Worm (Caenorhabditis elegans) whole organism, young adult: ENCODE results near the gene pfkb-1.2.

Experiments used
- D2030.7 ChIP-seq: fragments of 200-800 bp; sonication (Bioruptor generic); IDR thresholded peaks from 2 replicates; pipeline ENCODE4 v1.3.6; 2022; ENCODE audit warnings: missing genetic modification reagents, missing genetic modification characterization, missing compliant biosample characterization
- F33H1.4 ChIP-seq: fragments of 200-800 bp; sonication (Bioruptor generic); IDR thresholded peaks from 2 replicates; pipeline ENCODE4 v1.3.6; 2022; ENCODE audit warnings: missing genetic modification reagents, missing genetic modification characterization, missing compliant biosample characterization
- F57A8.1 ChIP-seq: fragments of 200-800 bp; sonication (Bioruptor generic); optimal IDR thresholded peaks from 2 replicates; lab custom pipeline; 2018; ENCODE audit warnings: mild to moderate bottlenecking, missing genetic modification characterization, moderate library complexity, missing compliant biosample characterization
- Y79H2A.3 ChIP-seq: fragments of 200-800 bp; sonication (Bioruptor generic); conservative IDR thresholded peaks from 2 replicates; pipeline ENCODE4 v1.3.6; 2022; ENCODE audit warnings: missing genetic modification reagents, missing genetic modification characterization, missing compliant biosample characterization
- Y95B8A.8 ChIP-seq: fragments of 200-800 bp; sonication (Bioruptor generic); IDR thresholded peaks from 2 replicates; pipeline ENCODE4 v1.3.6; 2022; ENCODE audit warnings: missing genetic modification reagents, missing genetic modification characterization, missing compliant biosample characterization
- ZK185.1 ChIP-seq: sonication (generic microtip); optimal IDR thresholded peaks from 2 replicates; lab custom pipeline; 2016; ENCODE audit warnings: mild to moderate bottlenecking, missing genetic modification characterization, missing compliant biosample characterization; ENCODE audit not compliant: poor library complexity, severe bottlenecking
- attf-3 ChIP-seq: fragments of 200-800 bp; sonication (Bioruptor generic); conservative IDR thresholded peaks from 2 replicates; pipeline ENCODE4 v1.3.6; 2022; ENCODE audit warnings: missing genetic modification reagents, missing genetic modification characterization, missing compliant biosample characterization
- attf-5 ChIP-seq: fragments of 200-800 bp; sonication (Bioruptor generic); optimal IDR thresholded peaks from 2 replicates; lab custom pipeline; 2018; ENCODE audit warnings: mild to moderate bottlenecking, missing genetic modification characterization, missing compliant biosample characterization
- ccch-3 ChIP-seq: fragments of 200-800 bp; sonication (Bioruptor generic); optimal IDR thresholded peaks from 2 replicates; lab custom pipeline; 2018; ENCODE audit warnings: mild to moderate bottlenecking, missing genetic modification characterization, missing compliant biosample characterization
- cebp-1 ChIP-seq, 2 experiments: fragments of 200-800 bp in 1 of 2; sonication (Bioruptor generic) in 1 of 2; sonication (generic microtip) in 1 of 2; IDR thresholded peaks in 1 of 2; optimal IDR thresholded peaks in 1 of 2; 2 replicates each; pipeline versions ENCODE4 v1.3.6 to Lab custom; 2017 to 2022; ENCODE audit warnings: missing compliant biosample characterization in 2 of 2, missing genetic modification characterization in 2 of 2, mild to moderate bottlenecking in 1 of 2, missing genetic modification reagents in 1 of 2, moderate library complexity in 1 of 2
- ceh-100 ChIP-seq: fragments of 200-800 bp; sonication (Bioruptor generic); IDR thresholded peaks from 2 replicates; pipeline ENCODE4 v1.3.6; 2022; ENCODE audit warnings: missing genetic modification reagents, missing genetic modification characterization, missing compliant biosample characterization
- ceh-58 ChIP-seq: fragments of 200-800 bp; sonication (Bioruptor generic); IDR thresholded peaks from 2 replicates; pipeline ENCODE4 v1.3.6; 2022; ENCODE audit warnings: missing genetic modification characterization, missing compliant biosample characterization
- ceh-91 ChIP-seq: fragments of 200-800 bp; sonication (Bioruptor generic); IDR thresholded peaks from 2 replicates; pipeline ENCODE4 v1.3.6; 2022; ENCODE audit warnings: missing genetic modification reagents, missing genetic modification characterization, missing compliant biosample characterization
- chd-7 ChIP-seq: sonication (generic microtip); optimal IDR thresholded peaks from 2 replicates; lab custom pipeline; 2016; ENCODE audit warnings: mild to moderate bottlenecking, missing genetic modification characterization, moderate library complexity, missing compliant biosample characterization
- efl-1 ChIP-seq: fragments of 150-350 bp; optimal IDR thresholded peaks from 2 replicates; lab custom pipeline; 2014; ENCODE audit warnings: missing biosample characterization, missing genetic modification reagents, missing genetic modification characterization
- egl-18 ChIP-seq: fragments of 200-800 bp; sonication (Bioruptor generic); IDR thresholded peaks from 2 replicates; pipeline ENCODE4 v1.3.6; 2022; ENCODE audit warnings: missing genetic modification reagents, missing genetic modification characterization, missing compliant biosample characterization
- egl-44 ChIP-seq: fragments of 200-800 bp; sonication (Bioruptor generic); IDR thresholded peaks from 2 replicates; pipeline ENCODE4 v1.3.6; 2022; ENCODE audit warnings: missing genetic modification reagents, missing genetic modification characterization, missing compliant biosample characterization
- fkh-3 ChIP-seq: sonication (generic microtip); optimal IDR thresholded peaks from 2 replicates; lab custom pipeline; 2016; ENCODE audit warnings: mild to moderate bottlenecking, missing genetic modification characterization, missing compliant biosample characterization
- lag-1 ChIP-seq: fragments of 200-800 bp; sonication (Bioruptor generic); IDR thresholded peaks from 2 replicates; pipeline ENCODE4 v1.3.6; 2022; ENCODE audit warnings: missing genetic modification reagents, missing genetic modification characterization, missing compliant biosample characterization
- lin-54 ChIP-seq: fragments of 200-800 bp; sonication (Bioruptor generic); optimal IDR thresholded peaks from 2 replicates; lab custom pipeline; 2018; ENCODE audit warnings: mild to moderate bottlenecking, missing genetic modification characterization, missing compliant biosample characterization
- lsl-1 ChIP-seq: fragments of 200-800 bp; sonication (Bioruptor generic); optimal IDR thresholded peaks from 2 replicates; lab custom pipeline; 2018; ENCODE audit warnings: mild to moderate bottlenecking, missing genetic modification characterization, moderate library complexity, missing compliant biosample characterization
- madf-3 ChIP-seq: fragments of 200-800 bp; sonication (Bioruptor generic); IDR thresholded peaks from 2 replicates; pipeline ENCODE4 v1.3.6; 2022; ENCODE audit warnings: missing genetic modification reagents, missing genetic modification characterization, missing compliant biosample characterization
- madf-6 ChIP-seq: fragments of 200-800 bp; sonication (Bioruptor generic); IDR thresholded peaks from 2 replicates; pipeline ENCODE4 v1.3.6; 2022; ENCODE audit warnings: missing genetic modification reagents, missing genetic modification characterization, missing compliant biosample characterization
- madf-8 ChIP-seq: fragments of 200-800 bp; sonication (Bioruptor generic); conservative IDR thresholded peaks from 2 replicates; pipeline ENCODE4 v1.3.6; 2022; ENCODE audit warnings: missing genetic modification reagents, missing genetic modification characterization, missing compliant biosample characterization
- nfya-2 ChIP-seq: fragments of 200-800 bp; sonication (Bioruptor generic); IDR thresholded peaks from 2 replicates; pipeline ENCODE4 v1.3.6; 2022; ENCODE audit warnings: missing genetic modification reagents, missing genetic modification characterization, missing compliant biosample characterization
- nhr-120 ChIP-seq: fragments of 200-800 bp; sonication (Bioruptor generic); IDR thresholded peaks from 2 replicates; pipeline ENCODE4 v1.3.6; 2022; ENCODE audit warnings: missing genetic modification characterization, missing compliant biosample characterization
- nhr-80 ChIP-seq: sonication (generic microtip); optimal IDR thresholded peaks from 2 replicates; lab custom pipeline; 2016; ENCODE audit warnings: missing genetic modification characterization, missing compliant biosample characterization
- nhr-90 ChIP-seq: sonication (generic microtip); optimal IDR thresholded peaks from 2 replicates; lab custom pipeline; 2016; ENCODE audit warnings: missing genotype, mild to moderate bottlenecking, missing genetic modification characterization, missing compliant biosample characterization
- rec-8 ChIP-seq, 2 experiments: sonication (generic microtip); optimal IDR thresholded peaks; 2 replicates each; lab custom pipeline; 2016; ENCODE audit warnings: mild to moderate bottlenecking in 2 of 2, missing genetic modification characterization in 2 of 2, missing genetic modification reagents in 2 of 2, missing genotype in 2 of 2, missing biosample characterization in 1 of 2, missing compliant biosample characterization in 1 of 2, moderate library complexity in 1 of 2
- rpc-1 ChIP-seq, 2 experiments: fragments of 150-350 bp in 1 of 2; sonication (generic microtip) in 1 of 2; optimal IDR thresholded peaks; 2 replicates each; lab custom pipeline; 2014 to 2018; ENCODE audit warnings: missing biosample characterization in 1 of 2, missing genetic modification characterization in 1 of 2, missing genetic modification reagents in 1 of 2, missing genotype in 1 of 2
- snpc-1.1 ChIP-seq: sonication (generic microtip); optimal IDR thresholded peaks from 2 replicates; lab custom pipeline; 2017; ENCODE audit warnings: missing genetic modification characterization, mild to moderate bottlenecking, missing compliant biosample characterization, antibody characterized with exemption, moderate library complexity, missing genotype, missing genetic modification reagents; ENCODE audit not compliant: insufficient read depth
- snpc-1.3 ChIP-seq: sonication (generic microtip); optimal IDR thresholded peaks from 2 replicates; lab custom pipeline; 2017; ENCODE audit warnings: missing genetic modification characterization, mild to moderate bottlenecking, missing compliant biosample characterization, antibody characterized with exemption, moderate library complexity, missing genotype, missing genetic modification reagents; ENCODE audit not compliant: insufficient read depth
- snpc-4 ChIP-seq, 5 experiments: fragments of 150-350 bp in 1 of 5; sonication (generic microtip) in 4 of 5; optimal IDR thresholded peaks; 2 replicates each; lab custom pipeline; 2014 to 2018; ENCODE audit warnings: missing genetic modification characterization in 5 of 5, missing biosample characterization in 3 of 5, antibody characterized with exemption in 2 of 5, mild to moderate bottlenecking in 2 of 5, missing compliant biosample characterization in 2 of 5, missing genotype in 2 of 5, moderate library complexity in 2 of 5, missing genetic modification reagents in 1 of 5
- tbx-9 ChIP-seq: sonication (generic microtip); optimal IDR thresholded peaks from 2 replicates; lab custom pipeline; 2016; ENCODE audit warnings: borderline replicate concordance, missing genetic modification characterization, inconsistent platforms, missing compliant biosample characterization
- xnd-1 ChIP-seq: sonication (generic microtip); optimal IDR thresholded peaks from 2 replicates; lab custom pipeline; 2016; ENCODE audit warnings: missing genotype, missing genetic modification reagents, missing genetic modification characterization, missing compliant biosample characterization
- ztf-18 ChIP-seq: sonication (generic microtip); optimal IDR thresholded peaks from 2 replicates; lab custom pipeline; 2016; ENCODE audit warnings: missing genotype, mild to moderate bottlenecking, missing genetic modification characterization, missing compliant biosample characterization
- ztf-3 ChIP-seq: fragments of 200-800 bp; sonication (Bioruptor generic); optimal IDR thresholded peaks from 2 replicates; lab custom pipeline; 2018; ENCODE audit warnings: mild to moderate bottlenecking, missing genetic modification characterization, missing compliant biosample characterization

pfkb-1.2 gene

ce11 chrIV:5939908-5940307, 1.8 kb upstream of the pfkb-1.2 start (continued):
- TF ChIP-seq snpc-1.3 (tag; lab: Kevin White, UChicago) (no peak), ceh-58 (GFP tag; lab: Robert Waterston, UW) (no peak), nfya-2 (GFP tag; lab: Robert Waterston, UW) (no peak)
- TF ChIP-seq, all 124 proteins: peak for 3

ce11 chrIV:5940608-5941007, 1.1 kb upstream of the pfkb-1.2 start:
- TF ChIP-seq rec-8 (tag; optimal IDR thresholded peaks at IDR 0.05; lab: Kevin White, UChicago), result no peak
- no peak for TF ChIP-seq ztf-3 (GFP tag; lab: Kevin White, UChicago)
- TF ChIP-seq cebp-1 (GFP tag; IDR thresholded peaks at IDR 0.05; lab: Robert Waterston, UW), result no peak
- no peak for TF ChIP-seq cebp-1 (tag; optimal IDR thresholded peaks at IDR 0.05; lab: Kevin White, UChicago)
- no peak for TF ChIP-seq F57A8.1 (GFP tag; lab: Kevin White, UChicago)

ce11 chrIV:5944172-5944571, 2.4 kb downstream of the pfkb-1.2 start:
- TF ChIP-seq rpc-1 (optimal IDR thresholded peaks at IDR 0.05; lab: Kevin White, UChicago) (no peak), rpc-1 (tag; optimal IDR thresholded peaks at IDR 0.05; lab: Kevin White, UChicago) (no peak), ceh-58 (GFP tag; lab: Robert Waterston, UW) (no peak), tbx-9 (tag; lab: Kevin White, UChicago) (no peak), madf-3 (GFP tag; lab: Robert Waterston, UW) (no peak)
- TF ChIP-seq, all 124 proteins: peak for 0

- TF ChIP-seq ceh-91 (GFP tag; lab: Robert Waterston, UW) (peak; percentile 45), F33H1.4 (GFP tag; lab: Robert Waterston, UW) (peak; percentile 65), attf-3 (GFP tag; lab: Robert Waterston, UW) (no peak), nhr-90 (tag; lab: Kevin White, UChicago) (no peak), lag-1 (GFP tag; lab: Robert Waterston, UW) (no peak), madf-8 (GFP tag; lab: Robert Waterston, UW) (peak; percentile 25; the same call in 1 of the 2 replicates), lsl-1 (GFP tag; lab: Kevin White, UChicago) (peak; percentile 72), fkh-3 (tag; lab: Kevin White, UChicago) (no peak), D2030.7 (GFP tag; lab: Robert Waterston, UW) (no peak), egl-18 (GFP tag; lab: Robert Waterston, UW) (no peak), efl-1 (GFP tag; lab: Kevin White, UChicago) (peak; percentile 29), ceh-100 (GFP tag; lab: Robert Waterston, UW) (no peak), xnd-1 (peak; percentile 41), madf-6 (GFP tag; lab: Robert Waterston, UW) (peak; percentile 60), snpc-1.1 (no peak), snpc-4 (GFP tag; optimal IDR thresholded peaks at IDR 0.05; lab: Kevin White, UChicago) (no peak), snpc-4 (tag; optimal IDR thresholded peaks at IDR 0.05; lab: Kevin White, UChicago) (peak in 2 of 4 experiments; percentile 32 to 63), attf-5 (GFP tag; lab: Kevin White, UChicago) (no peak)
These were observed 3.7 kb downstream of the pfkb-1.2 start for ce11 chrIV:5945455-5945854.

- TF ChIP-seq nhr-80 (tag; lab: Kevin White, UChicago), result no peak
- TF ChIP-seq nhr-120 (GFP tag; lab: Robert Waterston, UW), result 0 out of 2 replicates have a peak, but pooled peaks have one; percentile 61
- TF ChIP-seq ccch-3 (GFP tag; lab: Kevin White, UChicago), result no peak
- TF ChIP-seq ZK185.1 (tag; lab: Kevin White, UChicago), result no peak
- peak; percentile 70 for TF ChIP-seq lin-54 (GFP tag; lab: Kevin White, UChicago)
- TF ChIP-seq rpc-1 (optimal IDR thresholded peaks at IDR 0.05; lab: Kevin White, UChicago), result no peak
- no peak for TF ChIP-seq rpc-1 (tag; optimal IDR thresholded peaks at IDR 0.05; lab: Kevin White, UChicago)
- no peak for TF ChIP-seq Y79H2A.3 (GFP tag; lab: Robert Waterston, UW)
- peak; percentile 7 for TF ChIP-seq chd-7 (tag; lab: Kevin White, UChicago)
- TF ChIP-seq attf-5 (GFP tag; lab: Kevin White, UChicago), result no peak
- TF ChIP-seq Y95B8A.8 (GFP tag; lab: Robert Waterston, UW), result no peak; the same call in 1 of the 2 replicates
- no peak for TF ChIP-seq egl-44 (GFP tag; lab: Robert Waterston, UW)
- no peak for TF ChIP-seq ztf-18 (tag; lab: Kevin White, UChicago)
- TF ChIP-seq tbx-9 (tag; lab: Kevin White, UChicago), result no peak
These were observed 5.1 kb downstream of the pfkb-1.2 start, which contains the start of gene inx-7 for ce11 chrIV:5946602-5947444. Gene inx-7 (minus strand): TSS chrIV:5946638.
